Worm (Caenorhabditis elegans) whole organism, L4 larva: ENCODE data around the gene gln-3.

Experiments used
- F49E8.2 ChIP-seq: sonication (generic microtip); optimal IDR thresholded peaks from 2 replicates; lab custom pipeline; 2016; ENCODE audit warnings: missing compliant biosample characterization, mild to moderate bottlenecking, missing genetic modification characterization, borderline replicate concordance
- daf-12 ChIP-seq: fragments of 150-350 bp; optimal IDR thresholded peaks from 2 replicates; lab custom pipeline; 2014; ENCODE audit warnings: missing biosample characterization, missing genetic modification reagents, missing genetic modification characterization
- daf-19 ChIP-seq: fragments of 200-800 bp; sonication (Bioruptor generic); conservative IDR thresholded peaks from 2 replicates; pipeline ENCODE4 v1.3.6; 2022; ENCODE audit warnings: missing genetic modification characterization, missing compliant biosample characterization
- dpl-1 ChIP-seq: fragments of 150-350 bp; optimal IDR thresholded peaks from 2 replicates; lab custom pipeline; 2014; ENCODE audit warnings: missing biosample characterization, missing genetic modification reagents, missing genetic modification characterization
- fos-1 ChIP-seq: fragments of 150-350 bp; optimal IDR thresholded peaks from 2 replicates; lab custom pipeline; 2014; ENCODE audit warnings: missing biosample characterization, missing genetic modification characterization
- jun-1 ChIP-seq: fragments of 150-350 bp; optimal IDR thresholded peaks from 2 replicates; lab custom pipeline; 2014; ENCODE audit warnings: missing biosample characterization, missing genetic modification reagents, missing genetic modification characterization
- lir-3 ChIP-seq: sonication (generic microtip); optimal IDR thresholded peaks from 2 replicates; lab custom pipeline; 2016; ENCODE audit warnings: mild to moderate bottlenecking, missing genetic modification characterization, missing compliant biosample characterization
- madf-9 ChIP-seq: fragments of 200-800 bp; sonication (Bioruptor generic); conservative IDR thresholded peaks from 2 replicates; pipeline ENCODE4 v1.3.6; 2022; ENCODE audit warnings: missing genetic modification reagents, missing genetic modification characterization, missing compliant biosample characterization
- mep-1 ChIP-seq: fragments of 150-350 bp; sonication (generic microtip); optimal IDR thresholded peaks from 3 replicates; lab custom pipeline; 2014; ENCODE audit warnings: missing biosample characterization, missing genetic modification characterization
- pha-4 ChIP-seq, 2 experiments: fragments of 150-350 bp in 1 of 2; fragments of 200-800 bp in 1 of 2; sonication (Bioruptor generic) in 1 of 2; IDR thresholded peaks in 1 of 2; optimal IDR thresholded peaks in 1 of 2; 2 replicates each; pipeline versions ENCODE4 v1.3.6 to Lab custom; 2014 to 2022; ENCODE audit warnings: missing genetic modification characterization in 2 of 2, missing genetic modification reagents in 2 of 2, missing biosample characterization in 1 of 2, missing compliant biosample characterization in 1 of 2
- set-16 ChIP-seq: fragments of 200-800 bp; sonication (Bioruptor generic); IDR thresholded peaks from 2 replicates; pipeline ENCODE4 v1.3.6; 2022; ENCODE audit warnings: missing genetic modification reagents, missing genetic modification characterization, missing compliant biosample characterization
- unc-130 ChIP-seq: sonication (generic microtip); optimal IDR thresholded peaks from 2 replicates; lab custom pipeline; 2016; ENCODE audit warnings: missing genetic modification reagents, missing genetic modification characterization, missing compliant biosample characterization

DNA sequence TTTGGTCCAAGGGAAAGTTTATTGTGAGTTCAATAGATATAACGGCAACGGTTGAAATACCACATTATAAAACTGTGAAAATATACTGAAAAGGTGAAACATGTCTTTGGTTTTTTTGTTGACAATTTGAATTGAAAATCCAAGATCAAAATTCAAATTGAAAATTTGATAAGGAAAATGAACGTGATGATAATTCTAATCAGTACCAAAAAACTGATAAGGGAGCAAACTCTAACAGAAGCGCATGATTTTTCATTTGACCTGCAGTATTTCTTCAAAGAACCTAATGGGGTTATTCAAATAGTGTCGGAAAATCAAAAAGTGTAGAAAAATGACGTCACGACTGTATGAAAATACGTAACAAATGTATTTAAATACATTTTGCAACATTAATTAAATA lies 32.9 kb upstream of the gln-3 start:
- TF ChIP-seq F49E8.2 (tag; lab: Kevin White, UChicago) = no peak
- TF ChIP-seq jun-1 (tag; lab: Kevin White, UChicago) = no peak
- TF ChIP-seq daf-12 = no peak
- no peak for TF ChIP-seq lir-3 (tag; lab: Kevin White, UChicago)
- no peak for TF ChIP-seq set-16 (GFP tag; lab: Robert Waterston, UW)
- no peak for TF ChIP-seq madf-9 (GFP tag; lab: Robert Waterston, UW)
- TF ChIP-seq daf-19 (GFP tag; lab: Robert Waterston, UW) = no peak
- TF ChIP-seq fos-1 (tag; lab: Kevin White, UChicago) = no peak
- TF ChIP-seq dpl-1 (GFP tag; lab: Kevin White, UChicago) = no peak
- TF ChIP-seq pha-4 (GFP tag; IDR thresholded peaks at IDR 0.05; lab: Robert Waterston, UW) = no peak
- TF ChIP-seq pha-4 (tag; optimal IDR thresholded peaks at IDR 0.05; lab: Kevin White, UChicago) = no peak
- TF ChIP-seq unc-130 = no peak
- no peak for TF ChIP-seq mep-1
